Fruit fly (Drosophila melanogaster) Kc167 (cell line): Measurements from ENCODE around the gene Wdr24.

Experiments
- Myc ChIP-seq: fragments of >200 bp; optimal IDR thresholded peaks from 2 replicates; lab custom pipeline; 2017; ENCODE audit warnings: missing external identifiers
- Sin3A ChIP-seq: fragments of >200 bp; optimal IDR thresholded peaks from 2 replicates; lab custom pipeline; 2018; ENCODE audit warnings: missing external identifiers
- h ChIP-seq: fragments of >200 bp; optimal IDR thresholded peaks from 3 replicates; lab custom pipeline; 2018; ENCODE audit warnings: missing external identifiers
- insv ChIP-seq: fragments of >200 bp; optimal IDR thresholded peaks from 3 replicates; lab custom pipeline; 2018; ENCODE audit warnings: missing external identifiers
- psq ChIP-seq: fragments of >200 bp; optimal IDR thresholded peaks from 2 replicates; lab custom pipeline; 2017; ENCODE audit warnings: missing external identifiers
- ttk ChIP-seq: sonication (Bioruptor generic); optimal IDR thresholded peaks from 2 replicates; lab custom pipeline; 2017; ENCODE audit warnings: missing external identifiers

The Wdr24 gene

dm6 chr3R:29767236-29767635 is 22.3 kb upstream of the Wdr24 start:
- no peak for TF ChIP-seq insv (lab: Kevin White, UChicago)
- TF ChIP-seq ttk (lab: Kevin White, UChicago) = no peak
- no peak for TF ChIP-seq Sin3A
- no peak for TF ChIP-seq Myc
- no peak for TF ChIP-seq h (lab: Kevin White, UChicago)
- TF ChIP-seq psq = no peak

dm6 chr3R:29765267-29766095 is 20.6 kb upstream of the Wdr24 start, which contains the start of gene kay:
TSS of gene kay (plus strand) at chr3R:29765995.
- TF ChIP-seq ttk (lab: Kevin White, UChicago) (no peak), psq (no peak), Sin3A (no peak), insv (lab: Kevin White, UChicago) (no peak), h (lab: Kevin White, UChicago) (no peak), Myc (no peak)

dm6 chr3R:29764249-29765042 is 19.6 kb upstream of the Wdr24 start:
- no peak for TF ChIP-seq ttk (lab: Kevin White, UChicago)
- no peak for TF ChIP-seq Sin3A
- no peak for TF ChIP-seq insv (lab: Kevin White, UChicago)
- TF ChIP-seq psq = no peak
- TF ChIP-seq h (lab: Kevin White, UChicago) = no peak
- no peak for TF ChIP-seq Myc

dm6 chr3R:29763804-29764203 is 18.9 kb upstream of the Wdr24 start:
- TF ChIP-seq psq = no peak
- no peak for TF ChIP-seq Sin3A
- no peak for TF ChIP-seq ttk (lab: Kevin White, UChicago)
- TF ChIP-seq h (lab: Kevin White, UChicago) = no peak
- TF ChIP-seq Myc = no peak
- no peak for TF ChIP-seq insv (lab: Kevin White, UChicago)

dm6 chr3R:29763154-29763553 is 18.3 kb upstream of the Wdr24 start:
- TF ChIP-seq insv (lab: Kevin White, UChicago) (no peak), Myc (no peak), ttk (lab: Kevin White, UChicago) (no peak), Sin3A (no peak)

dm6 chr3R:29762297-29762696 is 17.4 kb upstream of the Wdr24 start:
- TF ChIP-seq insv (lab: Kevin White, UChicago) (no peak), psq (no peak), h (lab: Kevin White, UChicago) (no peak), ttk (lab: Kevin White, UChicago) (no peak), Sin3A (no peak), Myc (no peak)

- TF ChIP-seq ttk (lab: Kevin White, UChicago) (no peak), h (lab: Kevin White, UChicago) (no peak), Sin3A (no peak), insv (lab: Kevin White, UChicago) (no peak), psq (no peak), Myc (no peak)
Observed at dm6 chr3R:29761569-29761968, 16.7 kb upstream of the Wdr24 start.

- TF ChIP-seq h (lab: Kevin White, UChicago) = no peak
- TF ChIP-seq ttk (lab: Kevin White, UChicago) = no peak
- TF ChIP-seq psq = no peak
- TF ChIP-seq insv (lab: Kevin White, UChicago) = no peak
- no peak for TF ChIP-seq Sin3A
- TF ChIP-seq Myc = no peak
Observed at dm6 chr3R:29760042-29760441, 15.2 kb upstream of the Wdr24 start.

dm6 chr3R:29758734-29759131 is 13.8 kb upstream of the Wdr24 start:
- TF ChIP-seq psq (no peak), insv (lab: Kevin White, UChicago) (no peak), Myc (no peak), Sin3A (no peak), ttk (lab: Kevin White, UChicago) (no peak), h (lab: Kevin White, UChicago) (no peak)

dm6 chr3R:29758129-29758733 is 13.3 kb upstream of the Wdr24 start:
- TF ChIP-seq Sin3A (no peak), ttk (lab: Kevin White, UChicago) (no peak), Myc (no peak), insv (lab: Kevin White, UChicago) (no peak), psq (no peak), h (lab: Kevin White, UChicago) (no peak)

dm6 chr3R:29757681-29758080 is 12.8 kb upstream of the Wdr24 start:
- TF ChIP-seq ttk (lab: Kevin White, UChicago) = no peak
- TF ChIP-seq Myc = no peak
- TF ChIP-seq insv (lab: Kevin White, UChicago) = no peak
- TF ChIP-seq psq = no peak
- no peak for TF ChIP-seq h (lab: Kevin White, UChicago)
- TF ChIP-seq Sin3A = no peak

- no peak for TF ChIP-seq psq
- no peak for TF ChIP-seq insv (lab: Kevin White, UChicago)
- no peak for TF ChIP-seq Myc
- no peak for TF ChIP-seq h (lab: Kevin White, UChicago)
- TF ChIP-seq Sin3A = no peak
- no peak for TF ChIP-seq ttk (lab: Kevin White, UChicago)
Observed at dm6 chr3R:29757226-29757625, 12.3 kb upstream of the Wdr24 start.
